Worm (Caenorhabditis elegans): ENCODE data around the gene sdc-3.

The sdc-3 gene

DNA sequence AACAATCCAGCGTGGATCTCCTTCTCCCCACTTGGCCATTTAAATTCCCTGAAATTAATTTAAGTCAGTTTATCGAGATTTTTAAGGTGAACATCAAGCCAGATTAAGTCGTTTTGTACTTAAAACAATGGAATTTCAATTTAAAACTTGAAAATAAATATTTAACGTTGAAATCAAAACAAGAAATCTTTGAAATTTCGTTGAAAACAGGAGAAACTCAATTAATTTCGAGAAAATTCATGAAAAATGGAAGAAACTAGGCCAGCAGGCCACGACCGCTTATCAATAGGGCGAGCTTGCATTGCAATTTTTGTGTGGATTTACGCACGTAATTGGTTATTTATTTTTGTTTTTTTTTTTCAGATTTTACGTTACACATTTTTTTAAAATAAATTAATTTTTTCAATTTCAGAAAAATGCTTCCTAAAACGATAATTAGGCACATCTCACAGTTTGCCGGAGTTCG is 37.4 kb upstream of the sdc-3 start, which contains the start of the genes ahsa-1 and C01G10.7 (continued):
- TF ChIP-seq sptf-2 (GFP tag; optimal IDR thresholded peaks at IDR 0.05) (peak; percentile 41), ekl-4 (GFP tag; IDR thresholded peaks at IDR 0.05) (peak; percentile 88), lsy-27 (tag; optimal IDR thresholded peaks at IDR 0.05; ENCODE audit: borderline replicate concordance, insufficient read depth) (no peak), cebp-1 (GFP tag; IDR thresholded peaks at IDR 0.05) (peak; percentile 72; the same call in 1 of the 2 replicates), cebp-1 (tag; optimal IDR thresholded peaks at IDR 0.05) (no peak), fkh-3 (tag; optimal IDR thresholded peaks at IDR 0.05) (no peak), tbx-9 (tag; optimal IDR thresholded peaks at IDR 0.05; ENCODE audit: borderline replicate concordance) (no peak), rcor-1 (GFP tag; IDR thresholded peaks at IDR 0.05) (peak; percentile 84), atf-7 (tag; optimal IDR thresholded peaks at IDR 0.05) (peak; percentile 63), B0261.1 (tag; optimal IDR thresholded peaks at IDR 0.05) (peak; percentile 37), nhr-179 (tag; optimal IDR thresholded peaks at IDR 0.05) (no peak), somi-1 (GFP tag; optimal IDR thresholded peaks at IDR 0.05) (no peak), attf-6 (GFP tag; IDR thresholded peaks at IDR 0.05) (no peak), K11D2.4 (GFP tag; IDR thresholded peaks at IDR 0.05) (0 out of 2 replicates have a peak, but pooled peaks have one; percentile 55), Y53F4B.3 (GFP tag; IDR thresholded peaks at IDR 0.05) (no peak), egrh-3 (GFP tag; IDR thresholded peaks at IDR 0.05) (peak; percentile 55; the same call in 1 of the 2 replicates), bed-2 (GFP tag; IDR thresholded peaks at IDR 0.05) (peak; percentile 94), madf-6 (GFP tag; IDR thresholded peaks at IDR 0.05) (peak; percentile 79), egl-44 (GFP tag; IDR thresholded peaks at IDR 0.05) (peak; percentile 80), lin-26 (GFP tag; IDR thresholded peaks at IDR 0.05) (0 out of 2 replicates have a peak, but pooled peaks have one; percentile 8), nfya-1 (tag; optimal IDR thresholded peaks at IDR 0.05; ENCODE audit: borderline replicate concordance, insufficient read depth) (no peak), ztf-18 (tag; optimal IDR thresholded peaks at IDR 0.05) (peak; percentile 74), F33H1.4 (GFP tag; IDR thresholded peaks at IDR 0.05) (peak; percentile 70), repo-1 (tag; optimal IDR thresholded peaks at IDR 0.05) (no peak), ztf-26 (tag; optimal IDR thresholded peaks at IDR 0.05) (peak; percentile 46), ztf-22 (GFP tag; optimal IDR thresholded peaks at IDR 0.05) (peak; percentile 49), Y53G8AR.9 (GFP tag; conservative IDR thresholded peaks at IDR 0.05) (peak; percentile 76; the same call in 1 of the 2 replicates), lag-1 (GFP tag; IDR thresholded peaks at IDR 0.05) (no peak), ceh-91 (GFP tag; IDR thresholded peaks at IDR 0.05) (peak; percentile 90), efl-1 (GFP tag; optimal IDR thresholded peaks at IDR 0.05) (peak; percentile 57), lin-54 (GFP tag; optimal IDR thresholded peaks at IDR 0.05) (peak; percentile 82), unc-130 (GFP tag; optimal IDR thresholded peaks at IDR 0.05) (peak; percentile 96), lin-35 (GFP tag; optimal IDR thresholded peaks at IDR 0.05) (no peak), snpc-1.1 (tag; optimal IDR thresholded peaks at IDR 0.05; ENCODE audit: insufficient read depth) (peak; percentile 74), xnd-1 (tag; optimal IDR thresholded peaks at IDR 0.05) (peak; percentile 19), ztf-28 (GFP tag; IDR thresholded peaks at IDR 0.05) (peak; percentile 93), ceh-27 (GFP tag; optimal IDR thresholded peaks at IDR 0.05) (peak; percentile 92), pbrm-1 (GFP tag; IDR thresholded peaks at IDR 0.05) (peak; percentile 87; the same call in 1 of the 2 replicates), nfyb-1 (GFP tag; IDR thresholded peaks at IDR 0.05) (no peak; the same call in 1 of the 2 replicates), madf-8 (GFP tag; conservative IDR thresholded peaks at IDR 0.05) (peak; percentile 74), ama-1 (optimal IDR thresholded peaks at IDR 0.05) (no peak), ama-1 (GFP tag; optimal IDR thresholded peaks at IDR 0.05) (no peak), B0019.2 (GFP tag; conservative IDR thresholded peaks at IDR 0.05) (peak; percentile 82; the same call in 1 of the 2 replicates), ceh-79 (tag; optimal IDR thresholded peaks at IDR 0.05) (peak; percentile 13)
